5 worm cellular contexts compared by ENCODE assay signal in genomic region chrV:12475360-12475759, ce11.
TF ChIP-seq lines count a peak whose summit lies in the region.

No protein-coding gene starts in this region.

TF ChIP-seq in whole organism, L1 larva, 84 proteins besides CTCF, POLR2A, EP300 and RAD21:
- no peak for TF ChIP-seq elt-3 (tag; optimal IDR thresholded peaks at IDR 0.05; lab: Kevin White, UChicago)
- peak; percentile 74 for TF ChIP-seq elt-2 (tag; optimal IDR thresholded peaks at IDR 0.05; lab: Kevin White, UChicago)
- TF ChIP-seq alr-1 (tag; optimal IDR thresholded peaks at IDR 0.05; lab: Kevin White, UChicago; ENCODE audit: borderline replicate concordance): no peak
- TF ChIP-seq lir-3 (tag; optimal IDR thresholded peaks at IDR 0.05; lab: Kevin White, UChicago; ENCODE audit: poor library complexity): no peak
- TF ChIP-seq lin-35 (GFP tag; optimal IDR thresholded peaks at IDR 0.05; lab: Kevin White, UChicago): peak in 1 of 2 experiments; percentile 13
- TF ChIP-seq xbp-1 (tag; optimal IDR thresholded peaks at IDR 0.05; lab: Kevin White, UChicago): no peak
- no peak for TF ChIP-seq dpl-1 (GFP tag; optimal IDR thresholded peaks at IDR 0.05; lab: Kevin White, UChicago)
- no peak for TF ChIP-seq ztf-11 (tag; optimal IDR thresholded peaks at IDR 0.05; lab: Kevin White, UChicago)
- no peak for TF ChIP-seq aly-2 (tag; optimal IDR thresholded peaks at IDR 0.05; lab: Kevin White, UChicago)
- TF ChIP-seq unc-130 (tag; optimal IDR thresholded peaks at IDR 0.05; lab: Kevin White, UChicago): no peak
- no peak for TF ChIP-seq hpl-2 (GFP tag; optimal IDR thresholded peaks at IDR 0.05; lab: Kevin White, UChicago)
- no peak for TF ChIP-seq mep-1 (tag; optimal IDR thresholded peaks at IDR 0.05; lab: Kevin White, UChicago)
- no peak for TF ChIP-seq Y116A8C.19 (tag; optimal IDR thresholded peaks at IDR 0.05; lab: Kevin White, UChicago; ENCODE audit: borderline replicate concordance)
- TF ChIP-seq efl-3 (GFP tag; optimal IDR thresholded peaks at IDR 0.05; lab: Kevin White, UChicago): no peak
- TF ChIP-seq lsy-2 (tag; optimal IDR thresholded peaks at IDR 0.05; lab: Kevin White, UChicago): no peak
- no peak for TF ChIP-seq nhr-47 (tag; optimal IDR thresholded peaks at IDR 0.05; lab: Kevin White, UChicago)
- no peak for TF ChIP-seq mef-2 (tag; optimal IDR thresholded peaks at IDR 0.05; lab: Kevin White, UChicago)

TF ChIP-seq in whole organism, L2 larva, 48 proteins besides CTCF, POLR2A, EP300 and RAD21 (continues in another document):
- TF ChIP-seq nhr-6 (tag; optimal IDR thresholded peaks at IDR 0.05; lab: Kevin White, UChicago): no peak
- peak; percentile 95 for TF ChIP-seq fos-1 (tag; optimal IDR thresholded peaks at IDR 0.05; lab: Kevin White, UChicago)
- no peak for TF ChIP-seq skn-1 (tag; optimal IDR thresholded peaks at IDR 0.05; lab: Kevin White, UChicago)
- TF ChIP-seq unc-39 (tag; optimal IDR thresholded peaks at IDR 0.05; lab: Kevin White, UChicago): no peak
- no peak for TF ChIP-seq mdl-1 (tag; optimal IDR thresholded peaks at IDR 0.05; lab: Kevin White, UChicago)
- no peak for TF ChIP-seq nhr-25 (tag; optimal IDR thresholded peaks at IDR 0.05; lab: Kevin White, UChicago)
- TF ChIP-seq ztf-11 (tag; optimal IDR thresholded peaks at IDR 0.05; lab: Kevin White, UChicago): no peak
- TF ChIP-seq sem-4 (tag; optimal IDR thresholded peaks at IDR 0.05; lab: Kevin White, UChicago): no peak
- TF ChIP-seq elt-1 (tag; optimal IDR thresholded peaks at IDR 0.05; lab: Kevin White, UChicago): no peak
- no peak for TF ChIP-seq mbf-1 (tag; optimal IDR thresholded peaks at IDR 0.05; lab: Kevin White, UChicago)
- no peak for TF ChIP-seq ztf-1 (GFP tag; conservative IDR thresholded peaks at IDR 0.05; lab: Robert Waterston, UW)
- no peak for TF ChIP-seq ceh-16 (tag; optimal IDR thresholded peaks at IDR 0.05; lab: Kevin White, UChicago)
- TF ChIP-seq gmeb-1 (tag; optimal IDR thresholded peaks at IDR 0.05; lab: Kevin White, UChicago): peak; percentile 36
- no peak for TF ChIP-seq elt-3 (tag; optimal IDR thresholded peaks at IDR 0.05; lab: Kevin White, UChicago)
- TF ChIP-seq peb-1 (tag; optimal IDR thresholded peaks at IDR 0.05; lab: Kevin White, UChicago): no peak
- no peak for TF ChIP-seq ama-1 (optimal IDR thresholded peaks at IDR 0.05; lab: Kevin White, UChicago)
- TF ChIP-seq lin-11 (tag; optimal IDR thresholded peaks at IDR 0.05; lab: Kevin White, UChicago): no peak
- TF ChIP-seq lin-13 (GFP tag; optimal IDR thresholded peaks at IDR 0.05; lab: Kevin White, UChicago): no peak
- no peak for TF ChIP-seq sma-3 (GFP tag; optimal IDR thresholded peaks at IDR 0.05; lab: Kevin White, UChicago)
- TF ChIP-seq crh-2 (tag; optimal IDR thresholded peaks at IDR 0.05; lab: Kevin White, UChicago): peak; percentile 31
- no peak for TF ChIP-seq lsy-2 (tag; optimal IDR thresholded peaks at IDR 0.05; lab: Kevin White, UChicago)

TF ChIP-seq in whole organism, L3 larva, 47 proteins besides CTCF, POLR2A, EP300 and RAD21:
- TF ChIP-seq elt-2 (tag; optimal IDR thresholded peaks at IDR 0.05; lab: Kevin White, UChicago) (peak; percentile 91), lin-15B (tag; optimal IDR thresholded peaks at IDR 0.05; lab: Kevin White, UChicago) (no peak), pha-4 (tag; optimal IDR thresholded peaks at IDR 0.05; lab: Kevin White, UChicago) (peak; percentile 69), jun-1 (tag; optimal IDR thresholded peaks at IDR 0.05; lab: Kevin White, UChicago) (peak; percentile 59), nhr-25 (tag; optimal IDR thresholded peaks at IDR 0.05; lab: Kevin White, UChicago) (no peak), nhr-11 (tag; optimal IDR thresholded peaks at IDR 0.05; lab: Kevin White, UChicago) (no peak), pqm-1 (tag; optimal IDR thresholded peaks at IDR 0.05; lab: Kevin White, UChicago) (peak; percentile 59), nhr-237 (tag; optimal IDR thresholded peaks at IDR 0.05; lab: Kevin White, UChicago) (no peak), nhr-76 (tag; optimal IDR thresholded peaks at IDR 0.05; lab: Kevin White, UChicago) (no peak), daf-12 (tag; optimal IDR thresholded peaks at IDR 0.05; lab: Kevin White, UChicago) (no peak), snpc-4 (tag; optimal IDR thresholded peaks at IDR 0.05; lab: Kevin White, UChicago) (no peak)
TF ChIP-seq in whole organism, L3 larva: peak in this region for 4.

TF ChIP-seq in whole organism, L4 larva, 104 proteins besides CTCF, POLR2A, EP300 and RAD21 (continues in another document):
- TF ChIP-seq nhr-25 (tag; optimal IDR thresholded peaks at IDR 0.05; lab: Kevin White, UChicago; ENCODE audit: borderline replicate concordance, insufficient read depth) (no peak), pqm-1 (tag; optimal IDR thresholded peaks at IDR 0.05; lab: Kevin White, UChicago) (peak; percentile 78), nhr-28 (tag; optimal IDR thresholded peaks at IDR 0.05; lab: Kevin White, UChicago) (peak; percentile 62), php-3 (GFP tag; IDR thresholded peaks at IDR 0.05; lab: Robert Waterston, UW) (peak; percentile 25; the same call in 1 of the 2 replicates), T26A8.4 (GFP tag; IDR thresholded peaks at IDR 0.05; lab: Robert Waterston, UW) (no peak), unc-39 (tag; optimal IDR thresholded peaks at IDR 0.05; lab: Kevin White, UChicago) (no peak), dmd-6 (GFP tag; IDR thresholded peaks at IDR 0.05; lab: Robert Waterston, UW) (peak; percentile 72), lsy-2 (tag; optimal IDR thresholded peaks at IDR 0.05; lab: Kevin White, UChicago) (no peak), daf-16 (GFP tag; optimal IDR thresholded peaks at IDR 0.05; lab: Kevin White, UChicago) (no peak), daf-16 (tag; optimal IDR thresholded peaks at IDR 0.05; lab: Kevin White, UChicago) (peak; percentile 88), hif-1 (tag; optimal IDR thresholded peaks at IDR 0.05; lab: Kevin White, UChicago) (no peak), aha-1 (tag; lab: Kevin White, UChicago) (peak; percentile 90), lim-7 (GFP tag; IDR thresholded peaks at IDR 0.05; lab: Robert Waterston, UW) (no peak), dve-1 (tag; optimal IDR thresholded peaks at IDR 0.05; lab: Kevin White, UChicago; ENCODE audit: insufficient read depth) (peak; percentile 76), unc-130 (GFP tag; optimal IDR thresholded peaks at IDR 0.05; lab: Kevin White, UChicago) (no peak), lin-15B (tag; optimal IDR thresholded peaks at IDR 0.05; lab: Kevin White, UChicago) (no peak), zfp-3 (GFP tag; conservative IDR thresholded peaks at IDR 0.05; lab: Robert Waterston, UW) (no peak), nhr-77 (tag; optimal IDR thresholded peaks at IDR 0.05; lab: Kevin White, UChicago) (peak; percentile 66), mep-1 (tag; optimal IDR thresholded peaks at IDR 0.05; lab: Kevin White, UChicago) (peak; percentile 46), mdt-29 (GFP tag; IDR thresholded peaks at IDR 0.05; lab: Robert Waterston, UW) (peak; percentile 32; the same call in 1 of the 2 replicates), snpc-1.2 (GFP tag; IDR thresholded peaks at IDR 0.05; lab: Robert Waterston, UW) (no peak), hlh-11 (tag; optimal IDR thresholded peaks at IDR 0.05; lab: Kevin White, UChicago) (peak; percentile 80), T20F7.1 (GFP tag; optimal IDR thresholded peaks at IDR 0.05; lab: Kevin White, UChicago) (peak; percentile 48), hlh-30 (tag; optimal IDR thresholded peaks at IDR 0.05; lab: Kevin White, UChicago; ENCODE audit: insufficient read depth) (peak; percentile 75), Y75B8A.6 (GFP tag; IDR thresholded peaks at IDR 0.05; lab: Robert Waterston, UW) (no peak)

TF ChIP-seq in whole organism, young adult, 124 proteins besides CTCF, POLR2A, EP300 and RAD21:
- TF ChIP-seq mxl-1 (tag; optimal IDR thresholded peaks at IDR 0.05; lab: Kevin White, UChicago) (no peak), snpc-4 (GFP tag; optimal IDR thresholded peaks at IDR 0.05; lab: Kevin White, UChicago) (no peak), snpc-4 (tag; optimal IDR thresholded peaks at IDR 0.05; lab: Kevin White, UChicago) (peak in 1 of 4 experiments; percentile 13), nhr-80 (tag; optimal IDR thresholded peaks at IDR 0.05; lab: Kevin White, UChicago) (peak; percentile 72), hsf-1 (GFP tag; IDR thresholded peaks at IDR 0.05; lab: Robert Waterston, UW) (peak; percentile 25; the same call in 1 of the 2 replicates), F33H1.4 (GFP tag; IDR thresholded peaks at IDR 0.05; lab: Robert Waterston, UW) (no peak), let-607 (tag; optimal IDR thresholded peaks at IDR 0.05; lab: Kevin White, UChicago) (peak in 1 of 2 experiments; percentile 6), cebp-1 (GFP tag; IDR thresholded peaks at IDR 0.05; lab: Robert Waterston, UW) (no peak), cebp-1 (tag; optimal IDR thresholded peaks at IDR 0.05; lab: Kevin White, UChicago) (peak; percentile 57)
TF ChIP-seq in whole organism, young adult: peak in this region for 5.
